Worm (Caenorhabditis elegans): ENCODE results near the gene E02C12.12.
"Not testable (repeated sequence)": the region's sequence is repeated elsewhere in the genome, so short reads cannot be mapped to it uniquely, and the experiment has no call there.

Gene E02C12.12

ce11 chrV:9384359-9384758 is 2.2 kb upstream of the E02C12.12 start:
- no peak for TF ChIP-seq ama-1 (optimal IDR thresholded peaks at IDR 0.05)
- no peak for TF ChIP-seq hmg-4 (GFP tag; optimal IDR thresholded peaks at IDR 0.05)
- no peak for TF ChIP-seq tbx-11 (GFP tag; IDR thresholded peaks at IDR 0.05)
- TF ChIP-seq ets-7 (tag; optimal IDR thresholded peaks at IDR 0.05) = no peak
- no peak for TF ChIP-seq scrt-1 (GFP tag; IDR thresholded peaks at IDR 0.05)
- TF ChIP-seq ceh-36 (tag; optimal IDR thresholded peaks at IDR 0.05) = no peak
- no peak for TF ChIP-seq hnd-1 (tag; optimal IDR thresholded peaks at IDR 0.05)
- TF ChIP-seq hmbx-1 (tag; optimal IDR thresholded peaks at IDR 0.05) = no peak
- TF ChIP-seq flt-1 (GFP tag; IDR thresholded peaks at IDR 0.05) = no peak
- TF ChIP-seq B0310.2 (tag; optimal IDR thresholded peaks at IDR 0.05) = no peak
- TF ChIP-seq tra-4 (tag; optimal IDR thresholded peaks at IDR 0.05) = no peak
- no peak for TF ChIP-seq F13C5.2 (tag; optimal IDR thresholded peaks at IDR 0.05)
- TF ChIP-seq tbx-37 (GFP tag; conservative IDR thresholded peaks at IDR 0.05) = no peak
- no peak for TF ChIP-seq aly-1 (tag; optimal IDR thresholded peaks at IDR 0.05)
- TF ChIP-seq pes-1 (GFP tag; IDR thresholded peaks at IDR 0.05) = no peak
- TF ChIP-seq sea-1 (GFP tag; conservative IDR thresholded peaks at IDR 0.05) = no peak

DNA sequence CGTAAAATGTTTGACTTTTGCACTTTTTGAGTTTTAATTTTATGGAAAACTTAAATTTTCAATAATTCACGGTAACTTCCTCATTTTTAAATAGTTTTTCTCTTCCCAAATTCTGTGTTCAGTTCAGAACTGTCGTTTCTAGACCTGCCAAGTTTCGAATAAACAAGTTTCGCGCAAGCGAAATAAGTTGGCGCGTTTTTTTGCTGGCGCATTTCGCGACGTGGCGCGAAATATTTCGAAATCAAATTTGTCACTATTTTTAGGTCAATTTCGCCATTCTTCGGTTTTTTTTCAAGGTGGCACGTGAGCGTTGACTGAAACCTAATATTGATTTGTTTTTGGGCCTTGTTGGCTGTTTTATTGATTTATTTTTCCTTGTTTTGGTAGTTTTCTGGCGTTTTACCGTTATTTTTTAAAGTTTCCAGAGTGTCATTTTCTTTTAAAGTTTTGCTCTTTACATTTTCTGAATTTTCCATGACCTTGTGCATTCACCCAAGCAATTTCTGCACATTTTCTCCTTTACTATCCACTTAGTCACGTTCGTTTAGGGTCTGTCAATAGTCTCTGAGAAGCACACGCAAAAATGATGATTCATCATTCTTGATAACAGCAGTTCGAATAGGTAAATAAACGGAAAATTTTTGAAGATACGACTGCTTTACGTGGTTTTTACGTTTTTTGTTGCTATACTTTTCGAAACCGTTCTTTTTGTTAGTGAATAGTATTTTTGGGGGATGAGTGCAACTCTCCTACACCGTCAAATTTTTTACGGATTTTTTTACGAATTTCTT is 620 bp upstream of the E02C12.12 start:
- TF ChIP-seq hmg-4 (GFP tag; optimal IDR thresholded peaks at IDR 0.05) = no peak
- no peak for TF ChIP-seq F13C5.2 (tag; optimal IDR thresholded peaks at IDR 0.05)
- no peak for TF ChIP-seq sea-1 (GFP tag; conservative IDR thresholded peaks at IDR 0.05)
- no peak for TF ChIP-seq ceh-13 (GFP tag; optimal IDR thresholded peaks at IDR 0.05)
- TF ChIP-seq tbx-11 (GFP tag; IDR thresholded peaks at IDR 0.05) = no peak
- no peak for TF ChIP-seq hnd-1 (tag; optimal IDR thresholded peaks at IDR 0.05)
- no peak for TF ChIP-seq ceh-36 (tag; optimal IDR thresholded peaks at IDR 0.05)
- TF ChIP-seq ama-1 (optimal IDR thresholded peaks at IDR 0.05) = no peak
- TF ChIP-seq B0310.2 (tag; optimal IDR thresholded peaks at IDR 0.05) = no peak
- TF ChIP-seq aly-1 (tag; optimal IDR thresholded peaks at IDR 0.05) = no peak

- not testable (repeated sequence) for TF ChIP-seq pes-1 (GFP tag; IDR thresholded peaks at IDR 0.05); scrt-1 (GFP tag; IDR thresholded peaks at IDR 0.05); F13C5.2 (tag; optimal IDR thresholded peaks at IDR 0.05)
These were observed 2.3 kb downstream of the E02C12.12 start, which contains the start of gene E02C12.11 for ce11 chrV:9379808-9380207. Gene E02C12.11 (minus strand): TSS chrV:9379908.

ce11 chrV:9378335-9378734 is 3.8 kb downstream of the E02C12.12 start, which contains the start of gene E02C12.10:
Gene E02C12.10 (minus strand): TSS chrV:9378409.
- no peak for TF ChIP-seq F13C5.2 (tag; optimal IDR thresholded peaks at IDR 0.05)

- TF ChIP-seq tbx-37 (GFP tag; conservative IDR thresholded peaks at IDR 0.05) (no peak), pes-1 (GFP tag; IDR thresholded peaks at IDR 0.05) (no peak), tbx-11 (GFP tag; IDR thresholded peaks at IDR 0.05) (no peak), sea-1 (GFP tag; conservative IDR thresholded peaks at IDR 0.05) (no peak), aly-1 (tag; optimal IDR thresholded peaks at IDR 0.05) (no peak), flt-1 (GFP tag; IDR thresholded peaks at IDR 0.05) (no peak), scrt-1 (GFP tag; IDR thresholded peaks at IDR 0.05) (no peak), ama-1 (optimal IDR thresholded peaks at IDR 0.05) (no peak)
These were observed 5.7 kb downstream of the E02C12.12 start, which contains the start of gene E02C12.19 for ce11 chrV:9376417-9376816. Gene E02C12.19 (minus strand): TSS chrV:9376517.

- TF ChIP-seq tbx-11 (GFP tag; IDR thresholded peaks at IDR 0.05) (no peak), hnd-1 (tag; optimal IDR thresholded peaks at IDR 0.05) (no peak), ets-7 (tag; optimal IDR thresholded peaks at IDR 0.05) (no peak), B0310.2 (tag; optimal IDR thresholded peaks at IDR 0.05) (no peak), tbx-37 (GFP tag; conservative IDR thresholded peaks at IDR 0.05) (no peak), sea-1 (GFP tag; conservative IDR thresholded peaks at IDR 0.05) (no peak), pes-1 (GFP tag; IDR thresholded peaks at IDR 0.05) (no peak), tra-4 (tag; optimal IDR thresholded peaks at IDR 0.05) (no peak), ceh-36 (tag; optimal IDR thresholded peaks at IDR 0.05) (no peak), flt-1 (GFP tag; IDR thresholded peaks at IDR 0.05) (no peak), ama-1 (optimal IDR thresholded peaks at IDR 0.05) (no peak), aly-1 (tag; optimal IDR thresholded peaks at IDR 0.05) (no peak), ceh-13 (GFP tag; optimal IDR thresholded peaks at IDR 0.05) (no peak), hmbx-1 (tag; optimal IDR thresholded peaks at IDR 0.05) (no peak), F13C5.2 (tag; optimal IDR thresholded peaks at IDR 0.05) (no peak), hmg-4 (GFP tag; optimal IDR thresholded peaks at IDR 0.05) (no peak), scrt-1 (GFP tag; IDR thresholded peaks at IDR 0.05) (no peak)
These were observed 6.7 kb downstream of the E02C12.12 start, which contains the start of gene E02C12.9 for ce11 chrV:9375378-9375777. Gene E02C12.9 (minus strand): TSS chrV:9375478.

DNA sequence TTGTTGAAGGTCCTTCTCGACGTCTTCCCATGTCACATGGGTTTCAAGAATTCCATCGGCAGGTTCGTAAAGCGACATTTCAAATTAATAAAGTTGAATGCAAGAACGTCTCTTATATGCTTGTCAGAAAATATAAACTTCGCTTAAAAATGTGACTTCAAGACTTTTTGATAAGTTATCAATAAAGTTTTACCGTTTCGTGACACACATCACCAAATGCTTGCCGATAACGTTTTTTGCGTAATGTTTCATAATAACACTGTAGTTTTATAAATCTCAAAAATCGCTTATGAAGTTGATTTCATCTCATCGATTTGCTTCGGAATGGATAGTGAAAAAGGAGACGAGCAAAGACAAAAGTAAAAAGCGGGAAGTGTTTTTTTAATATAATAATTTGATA is 8.6 kb downstream of the E02C12.12 start, which contains the start of gene E02C12.8:
TSS of gene E02C12.8 (minus strand) at position 141 of the 400 bp plus-strand sequence.
- TF ChIP-seq ceh-13 (GFP tag; optimal IDR thresholded peaks at IDR 0.05) = no peak
- no peak for TF ChIP-seq tra-4 (tag; optimal IDR thresholded peaks at IDR 0.05)
- no peak for TF ChIP-seq aly-1 (tag; optimal IDR thresholded peaks at IDR 0.05)
- no peak for TF ChIP-seq tbx-11 (GFP tag; IDR thresholded peaks at IDR 0.05)
- no peak for TF ChIP-seq scrt-1 (GFP tag; IDR thresholded peaks at IDR 0.05)
- TF ChIP-seq tbx-37 (GFP tag; conservative IDR thresholded peaks at IDR 0.05) = no peak
- TF ChIP-seq hmg-4 (GFP tag; optimal IDR thresholded peaks at IDR 0.05) = no peak

ce11 chrV:9370986-9371385 is 11.1 kb downstream of the E02C12.12 start, which contains the start of gene E02C12.6:
Gene E02C12.6 (minus strand): TSS chrV:9371086.
- TF ChIP-seq ama-1 (optimal IDR thresholded peaks at IDR 0.05) = no peak
- TF ChIP-seq tra-4 (tag; optimal IDR thresholded peaks at IDR 0.05) = no peak
- TF ChIP-seq tbx-37 (GFP tag; conservative IDR thresholded peaks at IDR 0.05) = no peak
- TF ChIP-seq hmg-4 (GFP tag; optimal IDR thresholded peaks at IDR 0.05) = no peak
